Fruit fly (Drosophila melanogaster) whole organism: ENCODE measurements around the gene kni.

Experiments used
- EcR ChIP-seq, 2 experiments: fragments of >200 bp; optimal IDR thresholded peaks; 2 replicates each; lab custom pipeline; 2017; ENCODE audit warnings: missing biosample characterization in 2 of 2, missing genetic modification characterization in 2 of 2, missing genetic modification reagents in 2 of 2
- psq ChIP-seq: fragments of >200 bp; optimal IDR thresholded peaks from 2 replicates; lab custom pipeline; 2017
- usp ChIP-seq: fragments of >200 bp; optimal IDR thresholded peaks from 2 replicates; lab custom pipeline; 2017; ENCODE audit warnings: missing biosample characterization, missing genetic modification characterization, mixed read lengths

DNA sequence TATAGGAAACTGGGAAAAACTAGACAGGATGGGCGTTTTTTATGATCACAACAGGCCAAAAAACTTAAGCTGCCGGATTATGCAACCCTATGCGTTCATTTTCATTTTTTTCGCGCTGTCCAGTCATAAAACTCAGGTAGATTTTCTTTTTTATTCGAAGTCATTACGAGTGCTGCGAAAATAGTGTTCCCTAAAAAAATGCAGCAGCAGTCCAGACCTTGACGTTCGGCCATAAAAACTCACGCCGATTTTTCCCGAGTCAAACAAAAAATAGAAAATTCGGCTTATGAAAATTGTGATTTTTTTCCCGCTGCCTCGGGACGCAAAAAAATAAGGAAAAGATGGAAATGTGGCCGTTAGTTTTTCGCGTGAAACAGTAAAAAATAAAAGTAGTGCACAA is 594 bp downstream of the kni start:
- no peak for TF ChIP-seq psq (lab: Kevin White, UChicago)
- TF ChIP-seq EcR (GFP tag; optimal IDR thresholded peaks at IDR 0.05; lab: Kevin White, UChicago): no peak
- TF ChIP-seq usp (GFP tag; lab: Kevin White, UChicago): no peak
